Worm (Caenorhabditis elegans) whole organism, L1 larva: ENCODE measurements around the gene Y37E11AL.1.

Experiments
- C04F5.9 ChIP-seq: sonication (generic microtip); optimal IDR thresholded peaks from 2 replicates; lab custom pipeline; 2016; ENCODE audit warnings: missing genetic modification characterization, missing compliant biosample characterization
- C16A3.4 ChIP-seq: fragments of 150-350 bp; optimal IDR thresholded peaks from 2 replicates; lab custom pipeline; 2014; ENCODE audit warnings: missing biosample characterization, missing genetic modification characterization
- F16B12.6 ChIP-seq: fragments of 150-350 bp; optimal IDR thresholded peaks from 2 replicates; lab custom pipeline; 2014; ENCODE audit warnings: missing biosample characterization, missing genetic modification characterization
- Y116A8C.19 ChIP-seq: sonication (generic microtip); optimal IDR thresholded peaks from 2 replicates; lab custom pipeline; 2016; ENCODE audit warnings: missing compliant biosample characterization, missing genetic modification characterization, borderline replicate concordance
- aha-1 ChIP-seq: fragments of 150-350 bp; optimal IDR thresholded peaks from 2 replicates; lab custom pipeline; 2014; ENCODE audit warnings: missing biosample characterization, missing genetic modification characterization
- ama-1 ChIP-seq: fragments of 150-350 bp; optimal IDR thresholded peaks from 2 replicates; lab custom pipeline; 2014
- ceh-8 ChIP-seq: fragments of 200-800 bp; sonication (Bioruptor generic); optimal IDR thresholded peaks from 2 replicates; lab custom pipeline; 2018; ENCODE audit warnings: mild to moderate bottlenecking, missing genetic modification characterization, moderate library complexity, missing compliant biosample characterization
- ceh-82 ChIP-seq, 3 experiments: fragments of 150-350 bp in 1 of 3; sonication (generic microtip) in 2 of 3; optimal IDR thresholded peaks; 2 replicates each; lab custom pipeline; 2014 to 2017; ENCODE audit warnings: missing biosample characterization in 3 of 3, missing genetic modification characterization in 3 of 3
- ces-1 ChIP-seq: fragments of 150-350 bp; optimal IDR thresholded peaks from 2 replicates; lab custom pipeline; 2014; ENCODE audit warnings: missing biosample characterization, missing genetic modification reagents, missing genetic modification characterization
- dpl-1 ChIP-seq, 3 experiments: fragments of 150-350 bp in 2 of 3; sonication (generic microtip) in 1 of 3; optimal IDR thresholded peaks; 2 replicates each; lab custom pipeline; 2014 to 2017; ENCODE audit warnings: missing biosample characterization in 3 of 3, missing genetic modification characterization in 3 of 3, missing genetic modification reagents in 3 of 3
- efl-1 ChIP-seq, 4 experiments: fragments of 150-350 bp; optimal IDR thresholded peaks in 3 of 4; peaks in 1 of 4; 1 replicate in 1 of 4; 2 replicates in 3 of 4; lab custom pipeline; 2014; ENCODE audit warnings: missing biosample characterization in 2 of 4, missing genetic modification characterization in 2 of 4, missing genetic modification reagents in 2 of 4
- efl-3 ChIP-seq: fragments of 200-800 bp; sonication (Bioruptor generic); optimal IDR thresholded peaks from 2 replicates; lab custom pipeline; 2018; ENCODE audit warnings: mild to moderate bottlenecking, missing genetic modification characterization, missing compliant biosample characterization
- egl-13 ChIP-seq: sonication (generic microtip); optimal IDR thresholded peaks from 2 replicates; lab custom pipeline; 2016; ENCODE audit warnings: missing genotype, missing genetic modification reagents, missing genetic modification characterization, missing compliant biosample characterization
- egl-27 ChIP-seq, 2 experiments: fragments of 150-350 bp in 1 of 2; sonication (generic microtip); optimal IDR thresholded peaks; 3 replicates each; lab custom pipeline; 2017 to 2018; ENCODE audit warnings: missing biosample characterization in 2 of 2, missing genetic modification characterization in 2 of 2, missing genetic modification reagents in 2 of 2
- elt-2 ChIP-seq: sonication (generic microtip); optimal IDR thresholded peaks from 2 replicates; lab custom pipeline; 2016; ENCODE audit warnings: missing genetic modification characterization, mild to moderate bottlenecking, inconsistent platforms, missing compliant biosample characterization, missing genetic modification reagents
- fkh-8 ChIP-seq: sonication (generic microtip); optimal IDR thresholded peaks from 2 replicates; lab custom pipeline; 2016; ENCODE audit warnings: mild to moderate bottlenecking, missing genetic modification characterization, missing compliant biosample characterization
- grh-1 ChIP-seq: fragments of 200-800 bp; sonication (Bioruptor generic); IDR thresholded peaks from 2 replicates; pipeline ENCODE4 v1.3.6; 2022; ENCODE audit warnings: missing genetic modification reagents, missing genetic modification characterization, missing compliant biosample characterization
- hlh-17 ChIP-seq: fragments of 200-800 bp; sonication (Bioruptor generic); optimal IDR thresholded peaks from 2 replicates; lab custom pipeline; 2018; ENCODE audit warnings: missing genetic modification characterization, mild to moderate bottlenecking, missing compliant biosample characterization, moderate library complexity, borderline replicate concordance
- irx-1 ChIP-seq: sonication (generic microtip); optimal IDR thresholded peaks from 2 replicates; lab custom pipeline; 2016; ENCODE audit warnings: missing genetic modification characterization, missing compliant biosample characterization
- isw-1 ChIP-seq: fragments of 200-800 bp; sonication (Bioruptor generic); IDR thresholded peaks from 2 replicates; pipeline ENCODE4 v1.3.6; 2022; ENCODE audit warnings: missing genetic modification characterization, missing compliant biosample characterization
- jun-1 ChIP-seq: fragments of 150-350 bp; optimal IDR thresholded peaks from 2 replicates; lab custom pipeline; 2014; ENCODE audit warnings: missing biosample characterization, missing genetic modification reagents, missing genetic modification characterization
- lin-15B ChIP-seq: fragments of 150-350 bp; sonication (generic microtip); optimal IDR thresholded peaks from 3 replicates; lab custom pipeline; 2014; ENCODE audit warnings: missing biosample characterization, missing genetic modification characterization
- lin-35 ChIP-seq, 2 experiments: fragments of 150-350 bp; optimal IDR thresholded peaks; 2 replicates each; lab custom pipeline; 2014; ENCODE audit warnings: missing biosample characterization in 2 of 2, missing genetic modification characterization in 2 of 2, missing genetic modification reagents in 2 of 2
- lir-3 ChIP-seq: sonication (generic microtip); optimal IDR thresholded peaks from 2 replicates; lab custom pipeline; 2016; ENCODE audit warnings: mild to moderate bottlenecking, missing genetic modification characterization, moderate library complexity, missing compliant biosample characterization; ENCODE audit not compliant: poor library complexity
- lsy-2 ChIP-seq, 2 experiments: fragments of 150-350 bp; optimal IDR thresholded peaks; 2 replicates each; lab custom pipeline; 2014; ENCODE audit warnings: missing biosample characterization in 2 of 2, missing genetic modification characterization in 2 of 2
- mdl-1 ChIP-seq, 2 experiments: fragments of 150-350 bp; optimal IDR thresholded peaks; 2 replicates each; lab custom pipeline; 2014 to 2017; ENCODE audit warnings: missing biosample characterization in 2 of 2, missing genetic modification characterization in 2 of 2, inconsistent platforms in 1 of 2
- nhr-237 ChIP-seq: fragments of 150-350 bp; optimal IDR thresholded peaks from 2 replicates; lab custom pipeline; 2014; ENCODE audit warnings: missing biosample characterization, missing genetic modification characterization
- nhr-47 ChIP-seq: sonication (generic microtip); optimal IDR thresholded peaks from 2 replicates; lab custom pipeline; 2016; ENCODE audit warnings: mild to moderate bottlenecking, missing genetic modification characterization, moderate library complexity, missing compliant biosample characterization
- nhr-71 ChIP-seq: sonication (generic microtip); optimal IDR thresholded peaks from 2 replicates; lab custom pipeline; 2016; ENCODE audit warnings: mild to moderate bottlenecking, missing genetic modification characterization, moderate library complexity, missing compliant biosample characterization
- nhr-77 ChIP-seq: fragments of 150-350 bp; optimal IDR thresholded peaks from 2 replicates; lab custom pipeline; 2014; ENCODE audit warnings: missing biosample characterization, missing genetic modification characterization
- nhr-85 ChIP-seq: sonication (generic microtip); peaks from one replicate; lab custom pipeline; 2016; ENCODE audit warnings: missing genetic modification characterization, inconsistent platforms, missing compliant biosample characterization
- pag-3 ChIP-seq: sonication (generic microtip); optimal IDR thresholded peaks from 2 replicates; lab custom pipeline; 2017; ENCODE audit warnings: missing genetic modification characterization, mild to moderate bottlenecking, missing compliant biosample characterization, antibody characterized with exemption, borderline replicate concordance; ENCODE audit not compliant: insufficient read depth
- pqm-1 ChIP-seq: sonication (generic microtip); optimal IDR thresholded peaks from 3 replicates; lab custom pipeline; 2017; ENCODE audit warnings: missing biosample characterization, missing genetic modification characterization
- rnt-1 ChIP-seq: sonication (generic microtip); optimal IDR thresholded peaks from 2 replicates; lab custom pipeline; 2016; ENCODE audit warnings: mild to moderate bottlenecking, missing genetic modification characterization, moderate library complexity, missing compliant biosample characterization
- sox-4 ChIP-seq: sonication (generic microtip); optimal IDR thresholded peaks from 2 replicates; lab custom pipeline; 2016; ENCODE audit warnings: missing genetic modification characterization, missing compliant biosample characterization
- sptf-1 ChIP-seq: fragments of 150-350 bp; optimal IDR thresholded peaks from 2 replicates; lab custom pipeline; 2014; ENCODE audit warnings: missing biosample characterization, missing genetic modification characterization
- sup-37 ChIP-seq: fragments of 200-800 bp; sonication (Bioruptor generic); optimal IDR thresholded peaks from 2 replicates; lab custom pipeline; 2018; ENCODE audit warnings: mild to moderate bottlenecking, missing genetic modification characterization, missing compliant biosample characterization
- tbx-2 ChIP-seq: sonication (generic microtip); optimal IDR thresholded peaks from 2 replicates; lab custom pipeline; 2016; ENCODE audit warnings: missing genetic modification characterization, missing compliant biosample characterization
- tlp-1 ChIP-seq: fragments of 150-350 bp; optimal IDR thresholded peaks from 2 replicates; lab custom pipeline; 2014; ENCODE audit warnings: missing biosample characterization, missing genetic modification characterization
- unc-30 ChIP-seq: sonication (generic microtip); optimal IDR thresholded peaks from 2 replicates; lab custom pipeline; 2017; ENCODE audit warnings: missing biosample characterization, missing genetic modification characterization
- unc-62 ChIP-seq: fragments of 150-350 bp; optimal IDR thresholded peaks from 2 replicates; lab custom pipeline; 2014; ENCODE audit warnings: missing biosample characterization, missing genetic modification reagents, missing genetic modification characterization
- unc-98 ChIP-seq: fragments of 200-800 bp; sonication (Bioruptor generic); IDR thresholded peaks from 2 replicates; pipeline ENCODE4 v1.3.6; 2022; ENCODE audit warnings: missing genetic modification characterization, missing compliant biosample characterization
- zip-4 ChIP-seq: fragments of 200-800 bp; sonication (Bioruptor generic); optimal IDR thresholded peaks from 2 replicates; lab custom pipeline; 2018; ENCODE audit warnings: mild to moderate bottlenecking, missing genetic modification characterization, moderate library complexity, missing compliant biosample characterization
- ztf-11 ChIP-seq, 2 experiments: sonication (generic microtip); optimal IDR thresholded peaks; 2 replicates each; lab custom pipeline; 2016 to 2017; ENCODE audit warnings: missing genetic modification characterization in 2 of 2, missing biosample characterization in 1 of 2, missing compliant biosample characterization in 1 of 2
- ztf-4 ChIP-seq: fragments of 150-350 bp; optimal IDR thresholded peaks from 2 replicates; lab custom pipeline; 2014; ENCODE audit warnings: missing biosample characterization, missing genetic modification characterization

Gene Y37E11AL.1

ce11 chrIV:3740830-3741477 lies 31.7 kb downstream of the Y37E11AL.1 start, which contains the start of gene nape-1 (continued):
- TF ChIP-seq C04F5.9 (tag; lab: Kevin White, UChicago) = no peak
- TF ChIP-seq sptf-1 (tag; lab: Kevin White, UChicago) = no peak
- peak in 2 of 3 experiments; percentile 2 to 35 for TF ChIP-seq dpl-1 (GFP tag; optimal IDR thresholded peaks at IDR 0.05; lab: Kevin White, UChicago)
- TF ChIP-seq nhr-85 = no peak
- peak; percentile 40 to 47 for TF ChIP-seq efl-1 (optimal IDR thresholded peaks at IDR 0.05; lab: Kevin White, UChicago)
- TF ChIP-seq efl-1 (GFP tag; optimal IDR thresholded peaks at IDR 0.05 in 1 of 2; lab: Kevin White, UChicago) = peak; percentile 26 to 93
- TF ChIP-seq nhr-47 (tag; lab: Kevin White, UChicago) = no peak
- no peak for TF ChIP-seq ztf-4
- TF ChIP-seq F16B12.6 (tag; lab: Kevin White, UChicago) = peak; percentile 24
- no peak for TF ChIP-seq aha-1
- TF ChIP-seq tbx-2 (tag; lab: Kevin White, UChicago) = peak; percentile 43
- peak; percentile 77 for TF ChIP-seq nhr-77 (tag; lab: Kevin White, UChicago)
- TF ChIP-seq ceh-8 (GFP tag; lab: Kevin White, UChicago) = no peak
- no peak for TF ChIP-seq hlh-17 (GFP tag; lab: Kevin White, UChicago)
- no peak for TF ChIP-seq egl-13 (tag; lab: Kevin White, UChicago)
- TF ChIP-seq jun-1 (tag; lab: Kevin White, UChicago) = no peak
- peak in 1 of 2 experiments; percentile 64 for TF ChIP-seq mdl-1 (tag; optimal IDR thresholded peaks at IDR 0.05; lab: Kevin White, UChicago)
- no peak for TF ChIP-seq pag-3 (tag; lab: Kevin White, UChicago)
- peak; percentile 41; the same call in 1 of the 2 replicates for TF ChIP-seq grh-1 (GFP tag; lab: Robert Waterston, UW)
- peak in 1 of 2 experiments; percentile 64 for TF ChIP-seq lsy-2 (tag; optimal IDR thresholded peaks at IDR 0.05; lab: Kevin White, UChicago)
- peak; percentile 41 for TF ChIP-seq nhr-71 (tag; lab: Kevin White, UChicago)

- TF ChIP-seq lin-35 (GFP tag; optimal IDR thresholded peaks at IDR 0.05; lab: Kevin White, UChicago) = no peak
- no peak for TF ChIP-seq unc-30 (tag; lab: Kevin White, UChicago)
- TF ChIP-seq pag-3 (tag; lab: Kevin White, UChicago) = no peak
- TF ChIP-seq efl-1 (optimal IDR thresholded peaks at IDR 0.05; lab: Kevin White, UChicago) = no peak
- TF ChIP-seq efl-1 (GFP tag; optimal IDR thresholded peaks at IDR 0.05 in 1 of 2; lab: Kevin White, UChicago) = peak in 1 of 2 experiments; percentile 87
Measured at ce11 chrIV:3741874-3742273, 32.6 kb downstream of the Y37E11AL.1 start.

ce11 chrIV:3742426-3742839 lies 33.1 kb downstream of the Y37E11AL.1 start:
- peak in 1 of 2 experiments; percentile 27 for TF ChIP-seq ztf-11 (tag; optimal IDR thresholded peaks at IDR 0.05; lab: Kevin White, UChicago)
- no peak for TF ChIP-seq unc-98 (GFP tag; lab: Robert Waterston, UW)
- TF ChIP-seq lin-15B (tag; lab: Kevin White, UChicago) = no peak
- TF ChIP-seq egl-27 (tag; optimal IDR thresholded peaks at IDR 0.05; lab: Kevin White, UChicago) = peak in 1 of 2 experiments; percentile 70
- peak; percentile 86 for TF ChIP-seq nhr-47 (tag; lab: Kevin White, UChicago)
- peak; percentile 59 to 70 (median 60) for TF ChIP-seq ceh-82 (tag; optimal IDR thresholded peaks at IDR 0.05; lab: Kevin White, UChicago)
- TF ChIP-seq fkh-8 (tag; lab: Kevin White, UChicago) = peak; percentile 79
- peak; percentile 57 for TF ChIP-seq lir-3 (tag; lab: Kevin White, UChicago)
- peak; percentile 83 to 93 for TF ChIP-seq efl-1 (optimal IDR thresholded peaks at IDR 0.05; lab: Kevin White, UChicago)
- peak; percentile 57 to 95 for TF ChIP-seq efl-1 (GFP tag; optimal IDR thresholded peaks at IDR 0.05 in 1 of 2; lab: Kevin White, UChicago)
- TF ChIP-seq irx-1 = peak; percentile 73
- TF ChIP-seq zip-4 (GFP tag; lab: Kevin White, UChicago) = peak; percentile 39
- no peak for TF ChIP-seq tlp-1 (tag; lab: Kevin White, UChicago)
- TF ChIP-seq unc-62 (GFP tag; lab: Kevin White, UChicago) = no peak
- no peak for TF ChIP-seq sup-37 (GFP tag; lab: Kevin White, UChicago)
- peak; percentile 19 for TF ChIP-seq ama-1 (lab: Kevin White, UChicago)
- TF ChIP-seq pqm-1 (tag; lab: Kevin White, UChicago) = peak; percentile 17
- TF ChIP-seq rnt-1 (tag; lab: Kevin White, UChicago) = peak; percentile 89
- peak; percentile 80 for TF ChIP-seq nhr-237
- peak; percentile 97 for TF ChIP-seq nhr-85
- TF ChIP-seq sox-4 (tag; lab: Kevin White, UChicago) = peak; percentile 47
- TF ChIP-seq isw-1 (GFP tag; lab: Robert Waterston, UW) = peak; percentile 71
- no peak for TF ChIP-seq efl-3
- TF ChIP-seq C16A3.4 (tag; lab: Kevin White, UChicago) = peak; percentile 79
- peak; percentile 41 for TF ChIP-seq elt-2 (tag; lab: Kevin White, UChicago)
- peak; percentile 86 for TF ChIP-seq ztf-4
- peak; percentile 52 for TF ChIP-seq egl-13 (tag; lab: Kevin White, UChicago)
- TF ChIP-seq ces-1 (GFP tag; lab: Kevin White, UChicago) = no peak
- TF ChIP-seq Y116A8C.19 (tag; lab: Kevin White, UChicago) = no peak
- no peak for TF ChIP-seq C04F5.9 (tag; lab: Kevin White, UChicago)
